Worm (Caenorhabditis elegans) whole organism, late embryonic: ENCODE results near the gene acox-1.5.
A peak's percentile ranks its signal among the peaks of the same experiment; 100 is the strongest.

ENCODE experiments used
- K09A11.1 ChIP-seq: sonication (generic microtip); optimal IDR thresholded peaks from 2 replicates; lab custom pipeline; 2017; ENCODE audit warnings: antibody characterized with exemption, mild to moderate bottlenecking, missing genetic modification characterization, missing compliant biosample characterization; ENCODE audit not compliant: insufficient read depth
- ama-1 ChIP-seq: fragments of 150-350 bp; optimal IDR thresholded peaks from 2 replicates; lab custom pipeline; 2014
- dve-1 ChIP-seq: sonication (generic microtip); optimal IDR thresholded peaks from 2 replicates; lab custom pipeline; 2017; ENCODE audit warnings: antibody characterized with exemption, mild to moderate bottlenecking, missing genetic modification characterization, missing compliant biosample characterization
- elt-2 ChIP-seq: sonication (generic microtip); optimal IDR thresholded peaks from 2 replicates; lab custom pipeline; 2016; ENCODE audit warnings: missing genetic modification reagents, missing genetic modification characterization, missing compliant biosample characterization
- ets-4 ChIP-seq: sonication (generic microtip); optimal IDR thresholded peaks from 2 replicates; lab custom pipeline; 2016; ENCODE audit warnings: missing genetic modification characterization, missing compliant biosample characterization
- nfya-1 ChIP-seq: sonication (generic microtip); optimal IDR thresholded peaks from 2 replicates; lab custom pipeline; 2017; ENCODE audit warnings: missing genetic modification characterization, mild to moderate bottlenecking, missing compliant biosample characterization, antibody characterized with exemption, moderate library complexity
- pag-3 ChIP-seq: sonication (generic microtip); optimal IDR thresholded peaks from 2 replicates; lab custom pipeline; 2016; ENCODE audit warnings: missing compliant biosample characterization, missing genetic modification characterization, borderline replicate concordance
- pax-1 ChIP-seq: fragments of 150-350 bp; optimal IDR thresholded peaks from 2 replicates; lab custom pipeline; 2014; ENCODE audit warnings: missing biosample characterization, missing genetic modification characterization
- ref-2 ChIP-seq: sonication (generic microtip); optimal IDR thresholded peaks from 2 replicates; lab custom pipeline; 2016; ENCODE audit warnings: missing genetic modification characterization, missing compliant biosample characterization
- sox-4 ChIP-seq: sonication (generic microtip); optimal IDR thresholded peaks from 2 replicates; lab custom pipeline; 2017; ENCODE audit warnings: mild to moderate bottlenecking, missing genetic modification characterization, inconsistent platforms, missing compliant biosample characterization
- syd-9 ChIP-seq: sonication (generic microtip); optimal IDR thresholded peaks from 2 replicates; lab custom pipeline; 2016; ENCODE audit warnings: mild to moderate bottlenecking, missing genetic modification characterization, moderate library complexity, missing compliant biosample characterization
- unc-42 ChIP-seq: sonication (generic microtip); optimal IDR thresholded peaks from 2 replicates; lab custom pipeline; 2016; ENCODE audit warnings: missing genotype, missing genetic modification characterization, missing compliant biosample characterization

ce11 chrIII:9542816-9543215 lies 49.2 kb downstream of the acox-1.5 start, which contains the start of gene eif-2Balpha:
- TF ChIP-seq sox-4 (tag; lab: Kevin White, UChicago) (no peak), nfya-1 (tag; lab: Kevin White, UChicago) (no peak), elt-2 (tag; lab: Kevin White, UChicago) (no peak), pag-3 (tag; lab: Kevin White, UChicago) (no peak), ref-2 (no peak), ets-4 (no peak), dve-1 (tag; lab: Kevin White, UChicago) (no peak), ama-1 (no peak), pax-1 (tag; lab: Kevin White, UChicago) (no peak), unc-42 (tag; lab: Kevin White, UChicago) (peak; percentile 25), syd-9 (no peak), K09A11.1 (tag; lab: Kevin White, UChicago) (no peak)
